Fruit fly (Drosophila melanogaster) whole organism, embryonic: ENCODE results near the gene CG13077.

Experiments used
- Antp ChIP-seq: fragments of 200-800 bp; sonication (Bioruptor generic); optimal IDR thresholded peaks from 3 replicates; lab custom pipeline; 2016; ENCODE audit warnings: missing biosample characterization, missing genetic modification characterization
- Atf6 ChIP-seq: fragments of 200-800 bp; sonication (Bioruptor generic); IDR thresholded peaks from 2 replicates; pipeline ENCODE4 v1.3.6; 2022; ENCODE audit warnings: missing biosample characterization, missing genetic modification characterization
- CG11695 ChIP-seq: fragments of 200-800 bp; sonication (Bioruptor generic); IDR thresholded peaks from 3 replicates; pipeline ENCODE4 v1.3.6; 2022; ENCODE audit warnings: missing biosample characterization, missing genetic modification characterization
- CG11723 ChIP-seq: fragments of 200-800 bp; sonication (Bioruptor generic); optimal IDR thresholded peaks from 2 replicates; lab custom pipeline; 2017; ENCODE audit warnings: missing biosample characterization, mild to moderate bottlenecking, missing genetic modification characterization
- CG12659 ChIP-seq: fragments of 200-800 bp; sonication (Bioruptor generic); optimal IDR thresholded peaks from 3 replicates; lab custom pipeline; 2017; ENCODE audit warnings: mild to moderate bottlenecking, missing biosample characterization, missing genetic modification reagents, missing genetic modification characterization
- CG15479 ChIP-seq: fragments of 200-800 bp; sonication (Bioruptor generic); optimal IDR thresholded peaks from 3 replicates; lab custom pipeline; 2019; ENCODE audit warnings: missing biosample characterization, mild to moderate bottlenecking, missing genetic modification characterization, moderate library complexity
- CG17612 ChIP-seq: fragments of 200-800 bp; sonication (Bioruptor generic); IDR thresholded peaks from 2 replicates; pipeline ENCODE4 v1.3.6; 2022; ENCODE audit warnings: missing biosample characterization, missing genetic modification characterization
- CG1832 ChIP-seq: fragments of 200-800 bp; sonication (Bioruptor generic); optimal IDR thresholded peaks from 2 replicates; lab custom pipeline; 2017; ENCODE audit warnings: missing biosample characterization, mild to moderate bottlenecking, missing genetic modification characterization, inconsistent platforms
- CG2712 ChIP-seq: fragments of 200-800 bp; optimal IDR thresholded peaks from 3 replicates; lab custom pipeline; 2019; ENCODE audit warnings: missing biosample characterization, mild to moderate bottlenecking, missing genetic modification characterization, moderate library complexity
- CG30020 ChIP-seq: fragments of 200-800 bp; optimal IDR thresholded peaks from 2 replicates; lab custom pipeline; 2019; ENCODE audit warnings: missing biosample characterization, mild to moderate bottlenecking, missing genetic modification characterization, moderate library complexity
- CG33557 ChIP-seq: fragments of 200-800 bp; sonication (Bioruptor generic); optimal IDR thresholded peaks from 2 replicates; lab custom pipeline; 2019; ENCODE audit warnings: missing biosample characterization, mild to moderate bottlenecking, missing genetic modification characterization, moderate library complexity
- CG3995 ChIP-seq: fragments of 200-800 bp; sonication (Bioruptor generic); optimal IDR thresholded peaks from 3 replicates; lab custom pipeline; 2016; ENCODE audit warnings: missing biosample characterization, missing genetic modification characterization
- CG4707 ChIP-seq: fragments of 200-800 bp; sonication (Bioruptor generic); optimal IDR thresholded peaks from 2 replicates; lab custom pipeline; 2018; ENCODE audit warnings: missing biosample characterization, mild to moderate bottlenecking, missing genetic modification characterization, moderate library complexity
- CG6689 ChIP-seq: fragments of 200-800 bp; sonication (Bioruptor generic); IDR thresholded peaks from 2 replicates; pipeline ENCODE4 v1.3.6; 2022; ENCODE audit warnings: missing biosample characterization, missing genetic modification characterization
- CG6765 ChIP-seq: fragments of 200-800 bp; sonication (Bioruptor generic); optimal IDR thresholded peaks from 3 replicates; lab custom pipeline; 2017; ENCODE audit warnings: missing biosample characterization, mild to moderate bottlenecking, missing genetic modification characterization
- CG8290 ChIP-seq, 3 experiments: fragments of 200-800 bp; sonication (Bioruptor generic); optimal IDR thresholded peaks; 2 replicates each; lab custom pipeline; 2016 to 2019; ENCODE audit warnings: missing biosample characterization in 3 of 3, missing genetic modification characterization in 3 of 3, mild to moderate bottlenecking in 2 of 3, moderate library complexity in 1 of 3
- CrebB ChIP-seq: fragments of 200-800 bp; sonication (Bioruptor generic); optimal IDR thresholded peaks from 3 replicates; lab custom pipeline; 2018; ENCODE audit warnings: missing biosample characterization, mild to moderate bottlenecking, missing genetic modification characterization
- D19A ChIP-seq: fragments of 200-800 bp; optimal IDR thresholded peaks from 3 replicates; lab custom pipeline; 2019; ENCODE audit warnings: missing biosample characterization, mild to moderate bottlenecking, missing genetic modification characterization, moderate library complexity
- HLH54F ChIP-seq: fragments of 200-800 bp; sonication (Bioruptor generic); optimal IDR thresholded peaks from 3 replicates; lab custom pipeline; 2016; ENCODE audit warnings: missing biosample characterization, missing genetic modification characterization
- HmgZ ChIP-seq: fragments of 200-800 bp; sonication (Bioruptor generic); optimal IDR thresholded peaks from 2 replicates; lab custom pipeline; 2018; ENCODE audit warnings: missing biosample characterization, mild to moderate bottlenecking, missing genetic modification characterization
- Hmr ChIP-seq: fragments of 200-800 bp; sonication (Bioruptor generic); optimal IDR thresholded peaks from 3 replicates; lab custom pipeline; 2017; ENCODE audit warnings: mild to moderate bottlenecking, missing biosample characterization, missing genetic modification reagents, missing genetic modification characterization
- Lpt ChIP-seq: fragments of >200 bp; optimal IDR thresholded peaks from 2 replicates; lab custom pipeline; 2018; ENCODE audit warnings: missing biosample characterization, missing genetic modification characterization
- Oli ChIP-seq: fragments of 200-800 bp; sonication (Bioruptor generic); optimal IDR thresholded peaks from 2 replicates; lab custom pipeline; 2018; ENCODE audit warnings: missing biosample characterization, mild to moderate bottlenecking, missing genetic modification characterization, moderate library complexity
- Opbp ChIP-seq: fragments of 200-800 bp; sonication (Bioruptor generic); IDR thresholded peaks from 3 replicates; pipeline ENCODE4 v1.3.6; 2022; ENCODE audit warnings: missing biosample characterization, missing genetic modification characterization; ENCODE audit not compliant: partially characterized antibody
- Sry-β ChIP-seq: fragments of 200-800 bp; sonication (Bioruptor generic); optimal IDR thresholded peaks from 2 replicates; lab custom pipeline; 2018; ENCODE audit warnings: missing biosample characterization, mild to moderate bottlenecking, missing genetic modification characterization, moderate library complexity
- al ChIP-seq: fragments of 200-800 bp; sonication (Bioruptor generic); IDR thresholded peaks from 2 replicates; pipeline ENCODE4 v1.3.6; 2022; ENCODE audit warnings: missing biosample characterization, missing genetic modification characterization
- ato ChIP-seq: fragments of 200-800 bp; sonication (Bioruptor generic); IDR thresholded peaks from 2 replicates; pipeline ENCODE4 v1.3.6; 2022; ENCODE audit warnings: missing biosample characterization, missing genetic modification characterization; ENCODE audit not compliant: partially characterized antibody
- cato ChIP-seq: fragments of 200-800 bp; sonication (Bioruptor generic); optimal IDR thresholded peaks from 2 replicates; lab custom pipeline; 2016; ENCODE audit warnings: missing biosample characterization, missing genetic modification characterization, borderline replicate concordance
- chif ChIP-seq, 2 experiments: fragments of 200-800 bp; sonication (Bioruptor generic); optimal IDR thresholded peaks; 3 replicates each; lab custom pipeline; 2016; ENCODE audit warnings: missing biosample characterization in 2 of 2, missing genetic modification characterization in 2 of 2
- chinmo ChIP-seq: fragments of 200-800 bp; sonication (Bioruptor generic); IDR thresholded peaks from 4 replicates; pipeline ENCODE4 v1.3.6; 2022; ENCODE audit warnings: missing biosample characterization, missing genetic modification characterization; ENCODE audit not compliant: partially characterized antibody
- ci ChIP-seq: fragments of 200-800 bp; sonication (Bioruptor generic); IDR thresholded peaks from 3 replicates; pipeline ENCODE4 v1.3.6; 2022; ENCODE audit warnings: missing biosample characterization, missing genetic modification characterization
- croc ChIP-seq: fragments of 200-800 bp; sonication (Bioruptor generic); conservative IDR thresholded peaks from 3 replicates; pipeline ENCODE4 v1.3.6; 2022; ENCODE audit warnings: missing biosample characterization, missing genetic modification characterization
- dan ChIP-seq: fragments of 200-800 bp; sonication (Bioruptor generic); IDR thresholded peaks from 2 replicates; pipeline ENCODE4 v1.3.6; 2022; ENCODE audit warnings: missing biosample characterization, missing genetic modification characterization
- gce ChIP-seq: fragments of 200-800 bp; sonication (Bioruptor generic); IDR thresholded peaks from 3 replicates; pipeline ENCODE4 v1.3.6; 2022; ENCODE audit warnings: missing biosample characterization, missing genetic modification characterization
- gt ChIP-seq: fragments of 200-800 bp; sonication (Bioruptor generic); IDR thresholded peaks from 2 replicates; pipeline ENCODE4 v1.3.6; 2022; ENCODE audit warnings: missing biosample characterization, missing genetic modification characterization
- h ChIP-seq: fragments of >200 bp; optimal IDR thresholded peaks from 2 replicates; lab custom pipeline; 2017
- kah ChIP-seq: fragments of 200-800 bp; sonication (Bioruptor generic); optimal IDR thresholded peaks from 2 replicates; lab custom pipeline; 2018; ENCODE audit warnings: missing biosample characterization, mild to moderate bottlenecking, missing genetic modification characterization
- lola ChIP-seq, 3 experiments: fragments of >200 bp in 2 of 3; fragments of 200-800 bp in 1 of 3; sonication (Bioruptor generic) in 1 of 3; optimal IDR thresholded peaks; 2 replicates each; lab custom pipeline; 2017 to 2019; ENCODE audit warnings: missing biosample characterization in 3 of 3, missing genetic modification characterization in 3 of 3, mild to moderate bottlenecking in 1 of 3, moderate library complexity in 1 of 3
- nom ChIP-seq: fragments of 200-800 bp; sonication (Bioruptor generic); optimal IDR thresholded peaks from 2 replicates; lab custom pipeline; 2017; ENCODE audit warnings: missing biosample characterization, missing genetic modification characterization, mild to moderate bottlenecking, moderate library complexity, missing genetic modification reagents
- org-1 ChIP-seq: fragments of 200-800 bp; sonication (Bioruptor generic); optimal IDR thresholded peaks from 2 replicates; lab custom pipeline; 2017; ENCODE audit warnings: missing biosample characterization, missing genetic modification characterization
- prd ChIP-seq, 3 experiments: fragments of >200 bp in 2 of 3; fragments of 200-800 bp in 1 of 3; sonication (Bioruptor generic) in 1 of 3; optimal IDR thresholded peaks in 2 of 3; IDR thresholded peaks in 1 of 3; 2 replicates in 2 of 3; 3 replicates in 1 of 3; pipeline versions ENCODE4 v1.3.6 to Lab custom; 2017 to 2022; ENCODE audit warnings: missing biosample characterization in 1 of 3, missing genetic modification characterization in 1 of 3
- repo ChIP-seq: fragments of 200-800 bp; sonication (Bioruptor generic); optimal IDR thresholded peaks from 2 replicates; lab custom pipeline; 2016; ENCODE audit warnings: missing biosample characterization, missing genetic modification characterization
- seq ChIP-seq: fragments of 200-800 bp; sonication (Bioruptor generic); IDR thresholded peaks from 2 replicates; pipeline ENCODE4 v1.3.6; 2022; ENCODE audit warnings: missing biosample characterization, missing genetic modification characterization
- sim ChIP-seq: fragments of 200-800 bp; sonication (Bioruptor generic); IDR thresholded peaks from 2 replicates; pipeline ENCODE4 v1.3.6; 2022; ENCODE audit warnings: missing biosample characterization, missing genetic modification characterization
- stc ChIP-seq: fragments of 200-800 bp; sonication (Bioruptor generic); IDR thresholded peaks from 2 replicates; pipeline ENCODE4 v1.3.6; 2022; ENCODE audit warnings: missing biosample characterization, missing genetic modification characterization
- tx ChIP-seq: fragments of 200-800 bp; sonication (Bioruptor generic); optimal IDR thresholded peaks from 2 replicates; lab custom pipeline; 2016; ENCODE audit warnings: missing biosample characterization, missing genetic modification characterization
- unpg ChIP-seq: fragments of 200-800 bp; sonication (Bioruptor generic); optimal IDR thresholded peaks from 3 replicates; lab custom pipeline; 2018; ENCODE audit warnings: missing biosample characterization, mild to moderate bottlenecking, missing genetic modification characterization, moderate library complexity
- usp ChIP-seq: fragments of >200 bp; optimal IDR thresholded peaks from 2 replicates; lab custom pipeline; 2017; ENCODE audit warnings: missing biosample characterization, missing genetic modification characterization

Gene CG13077

dm6 chr2L:19575626-19576298, 10.1 kb downstream of the CG13077 start (continued):
- TF ChIP-seq CrebB (peak; percentile 79), CG6765 (GFP tag; lab: Kevin White, UChicago) (peak; percentile 92), CG33557 (GFP tag; lab: Kevin White, UChicago) (peak; percentile 88), lola (GFP tag; optimal IDR thresholded peaks at IDR 0.05; lab: Kevin White, UChicago) (peak in 2 of 3 experiments; percentile 44 to 97), CG11695 (GFP tag; lab: Robert Waterston, UW) (peak; percentile 94), Oli (peak; percentile 98), kah (peak; percentile 86), CG17612 (GFP tag; lab: Robert Waterston, UW) (peak; percentile 90), D19A (tag; lab: Kevin White, UChicago) (peak; percentile 92), h (lab: Kevin White, UChicago) (no peak), Hmr (GFP tag; lab: Kevin White, UChicago) (peak; percentile 97), Sry-β (GFP tag; lab: Kevin White, UChicago) (peak; percentile 52), chinmo (GFP tag; lab: Robert Waterston, UW) (peak; percentile 89), sim (GFP tag; lab: Robert Waterston, UW) (0 out of 2 replicates have a peak, but pooled peaks have one; percentile 42), al (GFP tag; lab: Robert Waterston, UW) (peak; percentile 95), cato (GFP tag; lab: Kevin White, UChicago) (peak; percentile 89), Lpt (GFP tag; lab: Kevin White, UChicago) (no peak), nom (GFP tag; lab: Kevin White, UChicago) (peak; percentile 74), HmgZ (tag; lab: Kevin White, UChicago) (peak; percentile 91), prd (optimal IDR thresholded peaks at IDR 0.05; lab: Kevin White, UChicago) (no peak), prd (GFP tag; IDR thresholded peaks at IDR 0.05; lab: Robert Waterston, UW) (peak; percentile 96), gt (GFP tag; lab: Robert Waterston, UW) (peak; percentile 56; the same call in 1 of the 2 replicates), HLH54F (GFP tag; lab: Kevin White, UChicago) (peak; percentile 98), ci (GFP tag; lab: Robert Waterston, UW) (peak; percentile 83), CG1832 (peak; percentile 77), Antp (GFP tag; lab: Kevin White, UChicago) (peak; percentile 96), org-1 (GFP tag; lab: Kevin White, UChicago) (peak; percentile 97), CG15479 (GFP tag; lab: Kevin White, UChicago) (peak; percentile 77), CG12659 (GFP tag; lab: Kevin White, UChicago) (peak; percentile 97), seq (GFP tag; lab: Robert Waterston, UW) (peak; percentile 95), CG8290 (GFP tag; optimal IDR thresholded peaks at IDR 0.05; lab: Kevin White, UChicago) (peak; percentile 91), CG8290 (tag; optimal IDR thresholded peaks at IDR 0.05; lab: Kevin White, UChicago) (peak; percentile 89 to 94), ato (GFP tag; lab: Robert Waterston, UW) (no peak), repo (GFP tag; lab: Kevin White, UChicago) (peak; percentile 94), CG11723 (peak; percentile 93), CG30020 (tag; lab: Kevin White, UChicago) (peak; percentile 86), chif (GFP tag; optimal IDR thresholded peaks at IDR 0.05; lab: Kevin White, UChicago) (peak; percentile 96 to 97), unpg (GFP tag; lab: Kevin White, UChicago) (peak; percentile 96), Opbp (GFP tag; lab: Robert Waterston, UW) (no peak), gce (GFP tag; lab: Robert Waterston, UW) (peak; percentile 57), Atf6 (GFP tag; lab: Robert Waterston, UW) (peak; percentile 95), CG2712 (peak; percentile 98), tx (GFP tag; lab: Kevin White, UChicago) (peak; percentile 96), usp (GFP tag; lab: Kevin White, UChicago) (no peak), dan (GFP tag; lab: Robert Waterston, UW) (no peak; the same call in 1 of the 2 replicates), CG3995 (peak; percentile 67), stc (GFP tag; lab: Robert Waterston, UW) (peak; percentile 94), croc (GFP tag; lab: Robert Waterston, UW) (peak; percentile 92), CG4707 (GFP tag; lab: Kevin White, UChicago) (peak; percentile 99), CG6689 (peak; percentile 96)
